Worm (Caenorhabditis elegans) whole organism, midembryonic: ENCODE results near the gene srd-34.

Experiments
- T22C8.4 ChIP-seq: fragments of 200-800 bp; sonication (Bioruptor generic); IDR thresholded peaks from 2 replicates; pipeline ENCODE4 v1.3.6; 2022; ENCODE audit warnings: missing genetic modification characterization, missing compliant biosample characterization
- klf-2 ChIP-seq: fragments of 200-800 bp; sonication (Bioruptor generic); conservative IDR thresholded peaks from 2 replicates; pipeline ENCODE4 v1.3.6; 2022; ENCODE audit warnings: missing genetic modification reagents, missing genetic modification characterization, missing compliant biosample characterization
- ref-1 ChIP-seq: fragments of 200-800 bp; sonication (Bioruptor generic); conservative IDR thresholded peaks from 2 replicates; pipeline ENCODE4 v1.3.6; 2022; ENCODE audit warnings: missing genetic modification reagents, missing genetic modification characterization, missing compliant biosample characterization
- ztf-29 ChIP-seq: fragments of 200-800 bp; sonication (Bioruptor generic); IDR thresholded peaks from 2 replicates; pipeline ENCODE4 v1.3.6; 2022; ENCODE audit warnings: missing genetic modification reagents, missing genetic modification characterization, missing compliant biosample characterization

ce11 chrV:10560621-10561020 is 11.7 kb upstream of the srd-34 start, which contains the start of gene col-152:
- TF ChIP-seq klf-2 (GFP tag; lab: Robert Waterston, UW) (no peak), ref-1 (GFP tag; lab: Robert Waterston, UW) (no peak), ztf-29 (GFP tag; lab: Robert Waterston, UW) (no peak), T22C8.4 (GFP tag; lab: Robert Waterston, UW) (no peak)
